Fruit fly (Drosophila melanogaster) whole organism: ENCODE measurements around the gene CG44140.
"Not testable (repeated sequence)": the region's sequence is repeated elsewhere in the genome, so short reads cannot be mapped to it uniquely, and the experiment has no call there.

Source experiments
- CG8478 ChIP-seq: fragments of >200 bp; optimal IDR thresholded peaks from 2 replicates; lab custom pipeline; 2018; ENCODE audit warnings: inconsistent platforms
- Dll ChIP-seq: fragments of >200 bp; optimal IDR thresholded peaks from 2 replicates; lab custom pipeline; 2017
- EcR ChIP-seq, 2 experiments: fragments of >200 bp; optimal IDR thresholded peaks; 2 replicates each; lab custom pipeline; 2017; ENCODE audit warnings: missing biosample characterization in 2 of 2, missing genetic modification characterization in 2 of 2, missing genetic modification reagents in 2 of 2
- psq ChIP-seq: fragments of >200 bp; optimal IDR thresholded peaks from 2 replicates; lab custom pipeline; 2017
- usp ChIP-seq: fragments of >200 bp; optimal IDR thresholded peaks from 2 replicates; lab custom pipeline; 2017; ENCODE audit warnings: missing biosample characterization, missing genetic modification characterization, mixed read lengths

DNA sequence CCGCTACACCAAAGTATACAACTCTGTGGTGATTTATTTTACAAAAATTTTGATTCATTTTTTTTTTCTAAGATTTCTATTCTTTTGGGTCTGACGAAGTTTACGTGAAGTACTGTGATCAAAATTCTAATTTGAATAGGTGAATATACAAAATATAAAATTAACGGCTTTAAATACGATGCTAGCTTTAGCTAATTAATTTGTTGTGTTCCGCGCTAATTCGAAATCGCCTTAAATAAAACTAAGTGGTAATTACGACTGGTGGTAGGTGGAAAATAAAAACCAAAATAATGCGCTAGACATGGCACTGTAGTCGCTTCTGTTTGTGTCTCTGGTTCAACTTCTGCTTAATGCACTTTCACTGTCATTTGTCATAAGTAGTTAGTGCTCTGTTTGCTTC lies 18.3 kb downstream of the CG44140 start, which contains the start of gene CG43923:
- TF ChIP-seq psq (lab: Kevin White, UChicago); EcR (GFP tag; optimal IDR thresholded peaks at IDR 0.05; lab: Kevin White, UChicago); usp (GFP tag; lab: Kevin White, UChicago); CG8478 (lab: Kevin White, UChicago); Dll (lab: Kevin White, UChicago): not testable (repeated sequence)
